Worm (Caenorhabditis elegans): Measurements from ENCODE around the gene F34D10.9.

- TF ChIP-seq fkh-6 (tag; optimal IDR thresholded peaks at IDR 0.05), result no peak
- no peak for TF ChIP-seq pha-4 (tag; optimal IDR thresholded peaks at IDR 0.05)
- TF ChIP-seq ceh-24 (tag; optimal IDR thresholded peaks at IDR 0.05), result no peak
- TF ChIP-seq unc-86 (tag; optimal IDR thresholded peaks at IDR 0.05), result no peak
- TF ChIP-seq nhr-11 (tag; optimal IDR thresholded peaks at IDR 0.05), result no peak
- TF ChIP-seq fkh-10 (GFP tag; optimal IDR thresholded peaks at IDR 0.05), result no peak
- no peak for TF ChIP-seq elt-2 (tag; optimal IDR thresholded peaks at IDR 0.05)
- no peak for TF ChIP-seq T23F11.4 (GFP tag; optimal IDR thresholded peaks at IDR 0.05)
- TF ChIP-seq sdc-2 (tag; optimal IDR thresholded peaks at IDR 0.05), result no peak
- TF ChIP-seq nhr-232 (tag; optimal IDR thresholded peaks at IDR 0.05), result no peak
- no peak for TF ChIP-seq unc-55 (GFP tag; optimal IDR thresholded peaks at IDR 0.05)
- no peak for TF ChIP-seq syd-9 (tag; optimal IDR thresholded peaks at IDR 0.05)
- no peak for TF ChIP-seq pat-9 (tag; optimal IDR thresholded peaks at IDR 0.05)
These were observed 24.5 kb downstream of the F34D10.9 start, which contains the start of gene wdr-5.1 for ce11 chrIII:3704967-3705366.

Data from whole organism, late embryonic.